Worm (Caenorhabditis elegans): ENCODE results near the gene flwr-1.
A peak's percentile ranks its signal among the peaks of the same experiment; 100 is the strongest.

The flwr-1 gene

DNA sequence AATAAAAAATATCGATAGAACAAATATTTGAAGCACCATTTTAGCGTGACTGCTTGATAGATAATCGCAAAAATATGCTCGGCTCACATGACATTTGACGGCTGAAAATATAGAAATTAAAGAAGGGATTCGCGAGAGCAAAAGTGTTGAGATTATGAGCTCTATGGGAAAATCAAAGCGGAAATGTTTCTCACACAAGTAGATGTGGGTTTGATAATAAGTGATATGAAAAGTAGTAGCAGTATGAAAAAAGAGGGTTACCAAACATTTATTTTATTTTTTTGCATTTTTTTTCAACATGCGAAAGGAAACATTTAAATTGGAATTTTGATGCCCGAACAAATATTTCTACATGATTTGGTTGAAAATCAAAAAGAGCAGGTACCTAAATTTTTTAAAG is 21.2 kb upstream of the flwr-1 start, which contains the start of gene iglr-1 (continued):
- no peak for TF ChIP-seq zfp-2 (tag; optimal IDR thresholded peaks at IDR 0.05)

DNA sequence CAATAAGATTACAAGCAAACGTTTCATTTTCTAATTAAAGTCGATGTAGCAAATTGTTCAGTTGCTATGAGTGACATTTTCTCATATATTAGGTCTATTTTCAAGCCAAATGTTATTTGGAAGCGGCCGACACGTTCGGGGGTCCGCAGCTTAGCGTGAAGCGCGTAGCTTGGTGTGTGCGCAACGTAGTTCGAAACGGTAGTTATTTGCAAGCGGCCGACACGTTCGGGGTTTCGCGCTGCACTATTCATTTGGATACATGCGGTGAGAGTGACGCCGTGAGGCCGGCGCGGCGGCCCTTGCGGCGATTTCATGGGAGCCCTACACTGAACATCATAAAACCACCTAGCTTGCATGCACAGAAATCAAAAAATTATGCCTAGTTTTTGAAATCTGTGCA is 18.1 kb upstream of the flwr-1 start:
- TF ChIP-seq nhr-10 (tag; optimal IDR thresholded peaks at IDR 0.05), result no peak
- TF ChIP-seq ceh-32 (tag; optimal IDR thresholded peaks at IDR 0.05; ENCODE audit: poor library complexity), result no peak
- no peak for TF ChIP-seq nhr-77 (tag; optimal IDR thresholded peaks at IDR 0.05)
- TF ChIP-seq lin-39 (tag; optimal IDR thresholded peaks at IDR 0.05), result no peak
- TF ChIP-seq lsy-2 (tag; optimal IDR thresholded peaks at IDR 0.05), result no peak
- TF ChIP-seq nhr-41 (GFP tag; IDR thresholded peaks at IDR 0.05), result no peak
- no peak for TF ChIP-seq F26F4.8 (GFP tag; conservative IDR thresholded peaks at IDR 0.05)
- no peak for TF ChIP-seq ZK337.2 (GFP tag; IDR thresholded peaks at IDR 0.05)
- no peak for TF ChIP-seq nhr-25 (tag; optimal IDR thresholded peaks at IDR 0.05; ENCODE audit: borderline replicate concordance, insufficient read depth)
- no peak for TF ChIP-seq hif-1 (tag; optimal IDR thresholded peaks at IDR 0.05)
- no peak for TF ChIP-seq snpc-4 (tag; optimal IDR thresholded peaks at IDR 0.05)
- TF ChIP-seq hlh-30 (tag; optimal IDR thresholded peaks at IDR 0.05; ENCODE audit: insufficient read depth), result no peak
- TF ChIP-seq fos-1 (tag; optimal IDR thresholded peaks at IDR 0.05), result no peak
- no peak for TF ChIP-seq mes-2 (tag; optimal IDR thresholded peaks at IDR 0.05; ENCODE audit: poor library complexity, severe bottlenecking)
- TF ChIP-seq T20F7.1 (GFP tag; optimal IDR thresholded peaks at IDR 0.05), result no peak
- TF ChIP-seq sdz-12 (GFP tag; optimal IDR thresholded peaks at IDR 0.05), result no peak

- TF ChIP-seq ZK337.2 (GFP tag; IDR thresholded peaks at IDR 0.05) (no peak), hlh-11 (tag; optimal IDR thresholded peaks at IDR 0.05) (peak; percentile 81), tag-97 (GFP tag; IDR thresholded peaks at IDR 0.05) (no peak), mxl-3 (GFP tag; optimal IDR thresholded peaks at IDR 0.05) (peak; percentile 62), rbr-2 (tag; optimal IDR thresholded peaks at IDR 0.05) (peak; percentile 78), nhr-10 (tag; optimal IDR thresholded peaks at IDR 0.05) (no peak), vab-7 (GFP tag; IDR thresholded peaks at IDR 0.05) (no peak), ceh-44 (GFP tag; IDR thresholded peaks at IDR 0.05) (0 out of 2 replicates have a peak, but pooled peaks have one; percentile 16), madf-5 (GFP tag; IDR thresholded peaks at IDR 0.05) (no peak), hif-1 (tag; optimal IDR thresholded peaks at IDR 0.05) (peak in 1 of 2 experiments; percentile 45), mep-1 (tag; optimal IDR thresholded peaks at IDR 0.05) (peak; percentile 84), lin-1 (GFP tag; IDR thresholded peaks at IDR 0.05) (peak; percentile 61; the same call in 1 of the 2 replicates), lin-39 (tag; optimal IDR thresholded peaks at IDR 0.05) (no peak), ceh-20 (GFP tag; IDR thresholded peaks at IDR 0.05) (0 out of 2 replicates have a peak, but pooled peaks have one; percentile 21), Y5F2A.4 (GFP tag; optimal IDR thresholded peaks at IDR 0.05) (no peak), nhr-25 (tag; optimal IDR thresholded peaks at IDR 0.05; ENCODE audit: borderline replicate concordance, insufficient read depth) (peak; percentile 47), ama-1 (optimal IDR thresholded peaks at IDR 0.05) (peak; percentile 13), ces-1 (GFP tag; optimal IDR thresholded peaks at IDR 0.05) (no peak), aly-2 (tag; optimal IDR thresholded peaks at IDR 0.05) (no peak), arid-1 (GFP tag; conservative IDR thresholded peaks at IDR 0.05) (no peak), unc-39 (tag; optimal IDR thresholded peaks at IDR 0.05) (no peak), daf-8 (GFP tag; IDR thresholded peaks at IDR 0.05) (no peak), lin-29 (GFP tag; IDR thresholded peaks at IDR 0.05) (no peak), F44E2.7 (GFP tag; IDR thresholded peaks at IDR 0.05) (no peak), fos-1 (tag; optimal IDR thresholded peaks at IDR 0.05) (no peak), R02D3.7 (tag; optimal IDR thresholded peaks at IDR 0.05) (no peak), pha-4 (GFP tag; IDR thresholded peaks at IDR 0.05) (no peak), pha-4 (tag; optimal IDR thresholded peaks at IDR 0.05) (peak; percentile 98), mdt-29 (GFP tag; IDR thresholded peaks at IDR 0.05) (no peak), unc-130 (GFP tag; optimal IDR thresholded peaks at IDR 0.05) (no peak), skn-1 (tag; optimal IDR thresholded peaks at IDR 0.05) (no peak), ztf-7 (tag; optimal IDR thresholded peaks at IDR 0.05) (no peak), egl-27 (tag; optimal IDR thresholded peaks at IDR 0.05) (no peak), snpc-4 (tag; optimal IDR thresholded peaks at IDR 0.05) (no peak), mdl-1 (tag; optimal IDR thresholded peaks at IDR 0.05) (peak in 1 of 2 experiments; percentile 68), lin-13 (GFP tag; optimal IDR thresholded peaks at IDR 0.05) (peak; percentile 65), gei-8 (GFP tag; optimal IDR thresholded peaks at IDR 0.05) (no peak)
These were observed 13.2 kb upstream of the flwr-1 start, which contains the start of gene rbg-1 for ce11 chrX:14983274-14983673. Gene rbg-1, plus strand, starts transcription at chrX:14983533.
